Worm (Caenorhabditis elegans): ENCODE results near the gene Y37D8A.19.

Gene Y37D8A.19

DNA sequence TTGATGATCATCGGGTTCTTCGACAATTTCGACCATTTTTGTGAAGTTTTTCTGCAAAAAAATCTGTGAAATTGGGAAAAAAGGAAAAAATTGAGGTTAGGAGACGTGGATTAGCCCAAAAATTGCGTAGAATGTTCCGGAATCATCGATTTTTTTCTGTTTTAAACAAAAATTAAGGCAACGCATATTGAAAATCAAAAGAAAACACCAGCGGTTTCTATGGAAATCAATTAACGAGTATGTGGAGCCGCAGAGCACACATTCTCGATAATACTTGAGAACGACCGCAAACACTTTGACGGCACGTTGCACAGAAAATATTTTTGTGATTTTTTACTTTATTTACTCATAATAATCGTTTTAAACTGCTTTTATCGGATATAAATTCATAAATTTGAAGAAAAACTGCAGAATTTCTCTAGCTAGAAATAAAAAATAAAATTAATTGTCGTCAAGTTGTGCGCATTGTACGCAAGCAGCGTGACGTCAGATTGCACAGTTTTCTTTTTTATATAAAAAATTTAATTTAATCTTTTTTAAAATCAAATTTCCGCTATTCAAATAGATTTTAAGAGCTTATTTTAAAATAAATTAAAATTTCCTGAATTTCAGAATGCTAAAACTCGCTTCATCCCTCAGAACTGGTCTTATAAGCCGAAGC, 3.6 kb upstream of the Y37D8A.19 start, which contains the start of the genes npp-25 and mrps-10:
Gene npp-25, minus strand, starts transcription at position 51 of the 661 bp plus-strand sequence.
Gene mrps-10, plus strand, starts transcription at position 611 of the 661 bp plus-strand sequence.
- no peak for TF ChIP-seq K09A11.1 (tag; optimal IDR thresholded peaks at IDR 0.05; ENCODE audit: insufficient read depth)
- no peak for TF ChIP-seq Y22D7AL.16 (tag; optimal IDR thresholded peaks at IDR 0.05)
- TF ChIP-seq syd-9 (tag; optimal IDR thresholded peaks at IDR 0.05) = no peak
- no peak for TF ChIP-seq madf-2 (tag; optimal IDR thresholded peaks at IDR 0.05)
- TF ChIP-seq elt-2 (tag; optimal IDR thresholded peaks at IDR 0.05) = peak; percentile 8
- peak; percentile 6 for TF ChIP-seq pax-1 (tag; optimal IDR thresholded peaks at IDR 0.05)
- TF ChIP-seq unc-42 (tag; optimal IDR thresholded peaks at IDR 0.05) = peak; percentile 61
- TF ChIP-seq unc-3 (GFP tag; conservative IDR thresholded peaks at IDR 0.05) = no peak
- TF ChIP-seq unc-3 (tag; optimal IDR thresholded peaks at IDR 0.05) = no peak
- TF ChIP-seq odd-2 (tag; optimal IDR thresholded peaks at IDR 0.05) = no peak
- no peak for TF ChIP-seq nhr-232 (tag; optimal IDR thresholded peaks at IDR 0.05)
- TF ChIP-seq rnt-1 (tag; optimal IDR thresholded peaks at IDR 0.05) = no peak

DNA sequence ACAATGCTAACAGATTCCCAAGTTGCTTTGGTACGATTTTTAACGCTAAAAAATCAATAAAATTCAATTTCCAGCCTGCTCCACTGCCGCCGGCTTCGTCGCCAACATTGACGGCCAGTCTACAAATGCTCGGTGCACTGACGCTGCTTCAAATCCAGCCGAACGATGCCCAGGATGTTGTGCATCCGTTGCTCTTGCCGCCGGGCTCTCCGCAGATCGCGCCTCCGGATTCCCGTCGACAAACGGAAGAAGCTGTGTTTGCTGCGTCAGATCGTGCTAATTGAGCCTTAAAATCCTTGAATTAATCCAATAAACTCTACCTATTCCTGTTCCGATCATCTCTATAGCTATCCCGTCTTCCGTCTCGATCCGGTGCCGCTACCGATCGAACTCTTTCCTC, 1.4 kb downstream of the Y37D8A.19 start:
- TF ChIP-seq fkh-6 (tag; optimal IDR thresholded peaks at IDR 0.05) (no peak), fkh-10 (GFP tag; optimal IDR thresholded peaks at IDR 0.05) (no peak), unc-42 (tag; optimal IDR thresholded peaks at IDR 0.05) (no peak), pha-4 (tag; optimal IDR thresholded peaks at IDR 0.05) (no peak), elt-4 (tag; optimal IDR thresholded peaks at IDR 0.05) (no peak), Y22D7AL.16 (tag; optimal IDR thresholded peaks at IDR 0.05) (no peak), nfya-1 (tag; optimal IDR thresholded peaks at IDR 0.05) (no peak), lin-11 (tag; optimal IDR thresholded peaks at IDR 0.05) (no peak), ceh-34 (tag; optimal IDR thresholded peaks at IDR 0.05) (no peak), ttx-3 (tag; optimal IDR thresholded peaks at IDR 0.05) (no peak), ahr-1 (tag; optimal IDR thresholded peaks at IDR 0.05) (no peak), elt-2 (tag; optimal IDR thresholded peaks at IDR 0.05) (no peak), sox-2 (GFP tag; IDR thresholded peaks at IDR 0.05) (no peak), syd-9 (tag; optimal IDR thresholded peaks at IDR 0.05) (no peak), ceh-18 (tag; optimal IDR thresholded peaks at IDR 0.05) (no peak), K09A11.1 (tag; optimal IDR thresholded peaks at IDR 0.05; ENCODE audit: insufficient read depth) (no peak), ceh-31 (tag; optimal IDR thresholded peaks at IDR 0.05) (no peak), mec-3 (tag; optimal IDR thresholded peaks at IDR 0.05; ENCODE audit: borderline replicate concordance) (no peak)

DNA sequence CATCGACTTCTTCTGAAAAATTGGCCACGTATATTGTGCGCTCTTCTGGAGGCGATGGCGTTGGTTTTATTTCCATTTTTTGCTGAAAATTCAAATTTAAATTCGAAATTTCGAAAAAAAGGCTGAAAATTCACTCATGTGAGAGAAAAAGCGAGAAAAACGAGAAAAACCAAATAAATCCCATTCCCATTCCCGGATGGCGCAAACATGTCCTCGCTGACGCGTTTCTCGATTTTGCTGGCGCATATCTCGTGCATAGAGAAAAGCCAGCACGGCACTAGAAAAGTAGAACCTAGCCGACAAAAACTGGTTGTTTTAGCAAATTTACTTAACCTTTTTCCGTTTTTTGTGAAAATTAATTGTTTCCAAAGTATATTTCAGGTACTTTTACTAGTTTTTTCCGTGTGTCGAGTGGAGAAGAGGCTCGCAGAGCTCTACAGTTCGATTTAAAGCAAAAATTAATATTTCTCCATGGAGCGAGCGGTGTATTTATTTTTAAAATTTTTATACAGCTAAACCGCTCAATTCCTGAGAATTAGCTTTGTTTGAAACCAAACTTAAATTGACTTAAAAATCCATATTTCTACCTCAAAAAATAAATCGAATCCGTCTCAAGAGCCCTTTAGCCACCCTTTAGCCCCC, 2.2 kb downstream of the Y37D8A.19 start, which contains the start of gene rbm-7:
Gene rbm-7, minus strand, starts transcription at position 82 of the 642 bp plus-strand sequence.
- TF ChIP-seq ceh-14 (tag; optimal IDR thresholded peaks at IDR 0.05) = no peak
- peak; percentile 6 for TF ChIP-seq ceh-31 (tag; optimal IDR thresholded peaks at IDR 0.05)
- peak; percentile 2 for TF ChIP-seq ceh-34 (tag; optimal IDR thresholded peaks at IDR 0.05)
- TF ChIP-seq gmeb-2 (tag; optimal IDR thresholded peaks at IDR 0.05) = no peak
- peak; percentile 32 for TF ChIP-seq nfya-1 (tag; optimal IDR thresholded peaks at IDR 0.05)
- peak; percentile 59 for TF ChIP-seq K02D7.2 (tag; optimal IDR thresholded peaks at IDR 0.05)
- no peak for TF ChIP-seq pqm-1 (tag; optimal IDR thresholded peaks at IDR 0.05)
- no peak for TF ChIP-seq hlh-30 (tag; optimal IDR thresholded peaks at IDR 0.05; ENCODE audit: insufficient read depth)

DNA sequence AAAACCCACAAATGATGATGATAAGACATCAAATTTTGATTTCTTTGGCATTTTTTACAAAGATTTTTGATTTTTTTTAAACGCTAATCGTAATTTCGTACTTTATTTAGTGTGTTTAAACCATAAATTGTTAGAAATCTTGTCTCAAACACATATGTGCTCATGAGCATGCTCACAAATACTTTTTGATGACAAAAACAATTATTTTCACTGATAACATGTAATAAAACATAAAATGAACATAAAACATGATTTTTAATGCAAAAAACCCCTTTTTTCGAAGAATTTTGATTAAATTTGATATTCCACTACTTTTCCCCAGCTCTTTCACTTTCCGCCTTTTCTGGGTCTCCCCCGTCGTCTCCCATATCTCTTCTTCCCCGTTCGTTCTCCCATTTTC, 3.1 kb downstream of the Y37D8A.19 start:
- TF ChIP-seq npax-4 (tag; optimal IDR thresholded peaks at IDR 0.05) (no peak), T23F11.4 (GFP tag; optimal IDR thresholded peaks at IDR 0.05) (no peak), mec-3 (tag; optimal IDR thresholded peaks at IDR 0.05; ENCODE audit: borderline replicate concordance) (no peak), ref-2 (tag; optimal IDR thresholded peaks at IDR 0.05) (no peak), ceh-45 (GFP tag; IDR thresholded peaks at IDR 0.05) (no peak), tbx-7 (tag; optimal IDR thresholded peaks at IDR 0.05) (no peak), fkh-6 (tag; optimal IDR thresholded peaks at IDR 0.05) (no peak), unc-86 (tag; optimal IDR thresholded peaks at IDR 0.05) (no peak), eyg-1 (tag; optimal IDR thresholded peaks at IDR 0.05) (no peak)
